Fruit fly (Drosophila melanogaster) whole organism, embryonic: Measurements from ENCODE around the gene CG13476.

Source experiments
- ATbp ChIP-seq: fragments of 200-800 bp; sonication (Bioruptor generic); optimal IDR thresholded peaks from 2 replicates; lab custom pipeline; 2017; ENCODE audit warnings: missing biosample characterization, mild to moderate bottlenecking, missing genetic modification characterization, missing genetic modification reagents
- Adf1 ChIP-seq: fragments of 200-800 bp; sonication (Bioruptor generic); IDR thresholded peaks from 2 replicates; pipeline ENCODE4 v1.3.6; 2022; ENCODE audit warnings: missing biosample characterization, missing genetic modification characterization
- Bteb2 ChIP-seq: fragments of 200-800 bp; sonication (Bioruptor generic); optimal IDR thresholded peaks from 2 replicates; lab custom pipeline; 2016; ENCODE audit warnings: missing biosample characterization, missing genetic modification characterization
- CG10654 ChIP-seq: fragments of 200-800 bp; sonication (Bioruptor generic); optimal IDR thresholded peaks from 2 replicates; lab custom pipeline; 2016; ENCODE audit warnings: missing biosample characterization, missing genetic modification characterization
- CG11456 ChIP-seq: fragments of 200-800 bp; sonication (Bioruptor generic); IDR thresholded peaks from 3 replicates; pipeline ENCODE4 v1.3.6; 2022; ENCODE audit warnings: missing biosample characterization, missing genetic modification characterization
- CG12071 ChIP-seq: fragments of 200-800 bp; sonication (Bioruptor generic); optimal IDR thresholded peaks from 3 replicates; lab custom pipeline; 2018; ENCODE audit warnings: missing biosample characterization, mild to moderate bottlenecking, missing genetic modification characterization
- CG12155 ChIP-seq: fragments of 200-800 bp; sonication (Bioruptor generic); optimal IDR thresholded peaks from 3 replicates; lab custom pipeline; 2016; ENCODE audit warnings: missing biosample characterization, missing genetic modification characterization
- CG12219 ChIP-seq: fragments of 200-800 bp; sonication (Bioruptor generic); optimal IDR thresholded peaks from 3 replicates; lab custom pipeline; 2018; ENCODE audit warnings: missing biosample characterization, mild to moderate bottlenecking, missing genetic modification characterization
- CG13123 ChIP-seq: fragments of 200-800 bp; sonication (Bioruptor generic); optimal IDR thresholded peaks from 2 replicates; lab custom pipeline; 2016; ENCODE audit warnings: missing biosample characterization, missing genetic modification characterization
- CG14860 ChIP-seq: fragments of 200-800 bp; sonication (Bioruptor generic); IDR thresholded peaks from 3 replicates; pipeline ENCODE4 v1.3.6; 2022; ENCODE audit warnings: missing biosample characterization, missing genetic modification characterization; ENCODE audit not compliant: partially characterized antibody
- CG17186 ChIP-seq: fragments of 200-800 bp; sonication (Bioruptor generic); optimal IDR thresholded peaks from 3 replicates; lab custom pipeline; 2017; ENCODE audit warnings: missing biosample characterization, missing genetic modification reagents, missing genetic modification characterization
- CG1792 ChIP-seq: fragments of 200-800 bp; sonication (Bioruptor generic); optimal IDR thresholded peaks from 2 replicates; lab custom pipeline; 2016; ENCODE audit warnings: missing biosample characterization, missing genetic modification characterization
- CG2129 ChIP-seq: fragments of 200-800 bp; sonication (Bioruptor generic); IDR thresholded peaks from 2 replicates; pipeline ENCODE4 v1.3.6; 2022; ENCODE audit warnings: missing biosample characterization, missing genetic modification characterization; ENCODE audit not compliant: partially characterized antibody
- CG30020 ChIP-seq: fragments of 200-800 bp; optimal IDR thresholded peaks from 2 replicates; lab custom pipeline; 2019; ENCODE audit warnings: missing biosample characterization, mild to moderate bottlenecking, missing genetic modification characterization, moderate library complexity
- CG3407 ChIP-seq: fragments of 200-800 bp; sonication (Bioruptor generic); optimal IDR thresholded peaks from 2 replicates; lab custom pipeline; 2018; ENCODE audit warnings: missing biosample characterization, mild to moderate bottlenecking, missing genetic modification characterization
- CG3726 ChIP-seq: fragments of 200-800 bp; sonication (Bioruptor generic); IDR thresholded peaks from 3 replicates; pipeline ENCODE4, ENCODE4 v1.3.6; 2022; ENCODE audit warnings: missing biosample characterization, missing genetic modification characterization
- CG4282 ChIP-seq: fragments of 200-800 bp; sonication (Bioruptor generic); optimal IDR thresholded peaks from 2 replicates; lab custom pipeline; 2016; ENCODE audit warnings: missing biosample characterization, missing genetic modification characterization
- CG4854 ChIP-seq: fragments of 200-800 bp; sonication (Bioruptor generic); optimal IDR thresholded peaks from 2 replicates; lab custom pipeline; 2016; ENCODE audit warnings: missing biosample characterization, missing genetic modification characterization, inconsistent platforms
- CG6254 ChIP-seq: fragments of 200-800 bp; sonication (Bioruptor generic); optimal IDR thresholded peaks from 3 replicates; lab custom pipeline; 2017; ENCODE audit warnings: mild to moderate bottlenecking, missing biosample characterization, missing genetic modification reagents, missing genetic modification characterization
- CG6272 ChIP-seq: fragments of 200-800 bp; sonication (Bioruptor generic); IDR thresholded peaks from 2 replicates; pipeline ENCODE4 v1.3.6; 2022; ENCODE audit warnings: missing biosample characterization, missing genetic modification characterization
- CG7839 ChIP-seq: fragments of 200-800 bp; sonication (Bioruptor generic); optimal IDR thresholded peaks from 3 replicates; lab custom pipeline; 2018; ENCODE audit warnings: missing biosample characterization, mild to moderate bottlenecking, missing genetic modification characterization, moderate library complexity
- CG8924 ChIP-seq: fragments of 200-800 bp; optimal IDR thresholded peaks from 3 replicates; lab custom pipeline; 2019; ENCODE audit warnings: missing biosample characterization, mild to moderate bottlenecking, missing genetic modification characterization, moderate library complexity
- Camta ChIP-seq: fragments of 200-800 bp; sonication (Bioruptor generic); optimal IDR thresholded peaks from 2 replicates; lab custom pipeline; 2016; ENCODE audit warnings: missing biosample characterization, missing genetic modification characterization
- CoRest ChIP-seq: fragments of 200-800 bp; sonication (Bioruptor generic); optimal IDR thresholded peaks from 3 replicates; lab custom pipeline; 2018; ENCODE audit warnings: missing biosample characterization, mild to moderate bottlenecking, missing genetic modification characterization, moderate library complexity
- Dfd ChIP-seq, 2 experiments: fragments of >200 bp; optimal IDR thresholded peaks; 2 replicates each; lab custom pipeline; 2017; ENCODE audit warnings: missing biosample characterization in 2 of 2, missing genetic modification characterization in 2 of 2
- Dp ChIP-seq: fragments of 200-800 bp; sonication (Bioruptor generic); optimal IDR thresholded peaks from 2 replicates; lab custom pipeline; 2018; ENCODE audit warnings: missing biosample characterization, mild to moderate bottlenecking, missing genetic modification characterization, moderate library complexity
- Ets65A ChIP-seq: fragments of 200-800 bp; sonication (Bioruptor generic); peaks from one replicate; lab custom pipeline; 2016; ENCODE audit warnings: missing biosample characterization, missing genetic modification characterization
- Ets97D ChIP-seq: fragments of 200-800 bp; sonication (Bioruptor generic); optimal IDR thresholded peaks from 3 replicates; lab custom pipeline; 2016; ENCODE audit warnings: missing biosample characterization, missing genetic modification characterization
- HLH3B ChIP-seq: fragments of 200-800 bp; sonication (Bioruptor generic); IDR thresholded peaks from 2 replicates; pipeline ENCODE4 v1.3.6; 2022; ENCODE audit warnings: missing biosample characterization, missing genetic modification characterization
- Hr3 ChIP-seq: fragments of 200-800 bp; sonication (Bioruptor generic); optimal IDR thresholded peaks from 3 replicates; lab custom pipeline; 2016; ENCODE audit warnings: missing biosample characterization, missing genetic modification characterization
- Sox100B ChIP-seq: fragments of 200-800 bp; sonication (Bioruptor generic); optimal IDR thresholded peaks from 3 replicates; lab custom pipeline; 2018; ENCODE audit warnings: missing biosample characterization, mild to moderate bottlenecking, missing genetic modification characterization
- Spps ChIP-seq: fragments of 200-800 bp; sonication (Bioruptor generic); optimal IDR thresholded peaks from 2 replicates; lab custom pipeline; 2018; ENCODE audit warnings: missing biosample characterization, mild to moderate bottlenecking, missing genetic modification characterization
- Stat92E ChIP-seq, 3 experiments: fragments of >200 bp in 2 of 3; fragments of 200-800 bp in 1 of 3; sonication (Bioruptor generic) in 1 of 3; optimal IDR thresholded peaks; 2 replicates each; lab custom pipeline; 2017 to 2019; ENCODE audit warnings: missing biosample characterization in 3 of 3, missing genetic modification characterization in 3 of 3, mild to moderate bottlenecking in 1 of 3, moderate library complexity in 1 of 3
- Tbp ChIP-seq: fragments of >200 bp; optimal IDR thresholded peaks from 2 replicates; lab custom pipeline; 2018; ENCODE audit warnings: missing biosample characterization, missing genetic modification characterization
- caup ChIP-seq: fragments of 200-800 bp; sonication (Bioruptor generic); optimal IDR thresholded peaks from 3 replicates; lab custom pipeline; 2017; ENCODE audit warnings: missing biosample characterization, mild to moderate bottlenecking, missing genetic modification characterization, moderate library complexity; ENCODE audit not compliant: severe bottlenecking
- corto ChIP-seq: fragments of 200-800 bp; sonication (Bioruptor generic); optimal IDR thresholded peaks from 2 replicates; lab custom pipeline; 2016; ENCODE audit warnings: missing biosample characterization, mild to moderate bottlenecking, missing genetic modification characterization, moderate library complexity
- dmrt11E ChIP-seq: fragments of 200-800 bp; sonication (Bioruptor generic); optimal IDR thresholded peaks from 3 replicates; lab custom pipeline; 2018; ENCODE audit warnings: missing biosample characterization, mild to moderate bottlenecking, missing genetic modification characterization, moderate library complexity
- dysf ChIP-seq: fragments of 200-800 bp; sonication (Bioruptor generic); IDR thresholded peaks from 3 replicates; pipeline ENCODE4 v1.3.6; 2022; ENCODE audit warnings: missing biosample characterization, missing genetic modification characterization
- ewg ChIP-seq: fragments of 200-800 bp; sonication (Bioruptor generic); optimal IDR thresholded peaks from 3 replicates; lab custom pipeline; 2017; ENCODE audit warnings: mild to moderate bottlenecking, missing biosample characterization, missing genetic modification reagents, missing genetic modification characterization
- ind ChIP-seq: fragments of 200-800 bp; sonication (Bioruptor generic); optimal IDR thresholded peaks from 3 replicates; lab custom pipeline; 2016; ENCODE audit warnings: missing biosample characterization, missing genetic modification characterization
- insv ChIP-seq, 2 experiments: fragments of 200-800 bp; sonication (Bioruptor generic); optimal IDR thresholded peaks; 3 replicates each; lab custom pipeline; 2016 to 2018; ENCODE audit warnings: missing biosample characterization in 2 of 2, missing genetic modification characterization in 2 of 2
- kah ChIP-seq: fragments of 200-800 bp; sonication (Bioruptor generic); optimal IDR thresholded peaks from 2 replicates; lab custom pipeline; 2018; ENCODE audit warnings: missing biosample characterization, mild to moderate bottlenecking, missing genetic modification characterization
- lov ChIP-seq, 2 experiments: fragments of 200-800 bp in 1 of 2; fragments of >200 bp in 1 of 2; sonication (Bioruptor generic) in 1 of 2; IDR thresholded peaks in 1 of 2; optimal IDR thresholded peaks in 1 of 2; 2 replicates in 1 of 2; 3 replicates in 1 of 2; pipeline versions ENCODE4 v1.3.6 to Lab custom; 2017 to 2022; ENCODE audit warnings: missing biosample characterization in 1 of 2, missing genetic modification characterization in 1 of 2
- nom ChIP-seq: fragments of 200-800 bp; sonication (Bioruptor generic); optimal IDR thresholded peaks from 2 replicates; lab custom pipeline; 2017; ENCODE audit warnings: missing biosample characterization, missing genetic modification characterization, mild to moderate bottlenecking, moderate library complexity, missing genetic modification reagents
- p53 ChIP-seq: fragments of 200-800 bp; sonication (Bioruptor generic); optimal IDR thresholded peaks from 2 replicates; lab custom pipeline; 2016; ENCODE audit warnings: missing biosample characterization, missing genetic modification characterization
- pfk ChIP-seq: fragments of 200-800 bp; sonication (Bioruptor generic); optimal IDR thresholded peaks from 2 replicates; lab custom pipeline; 2018; ENCODE audit warnings: missing biosample characterization, mild to moderate bottlenecking, missing genetic modification characterization, moderate library complexity
- sisA ChIP-seq: fragments of 200-800 bp; sonication (Bioruptor generic); IDR thresholded peaks from 2 replicates; pipeline ENCODE4 v1.3.6; 2022; ENCODE audit warnings: missing biosample characterization, missing genetic modification characterization
- stc ChIP-seq: fragments of 200-800 bp; sonication (Bioruptor generic); IDR thresholded peaks from 2 replicates; pipeline ENCODE4 v1.3.6; 2022; ENCODE audit warnings: missing biosample characterization, missing genetic modification characterization
- sug ChIP-seq: fragments of 200-800 bp; optimal IDR thresholded peaks from 2 replicates; lab custom pipeline; 2019; ENCODE audit warnings: missing biosample characterization, mild to moderate bottlenecking, missing genetic modification characterization, moderate library complexity

CG13476 gene

DNA sequence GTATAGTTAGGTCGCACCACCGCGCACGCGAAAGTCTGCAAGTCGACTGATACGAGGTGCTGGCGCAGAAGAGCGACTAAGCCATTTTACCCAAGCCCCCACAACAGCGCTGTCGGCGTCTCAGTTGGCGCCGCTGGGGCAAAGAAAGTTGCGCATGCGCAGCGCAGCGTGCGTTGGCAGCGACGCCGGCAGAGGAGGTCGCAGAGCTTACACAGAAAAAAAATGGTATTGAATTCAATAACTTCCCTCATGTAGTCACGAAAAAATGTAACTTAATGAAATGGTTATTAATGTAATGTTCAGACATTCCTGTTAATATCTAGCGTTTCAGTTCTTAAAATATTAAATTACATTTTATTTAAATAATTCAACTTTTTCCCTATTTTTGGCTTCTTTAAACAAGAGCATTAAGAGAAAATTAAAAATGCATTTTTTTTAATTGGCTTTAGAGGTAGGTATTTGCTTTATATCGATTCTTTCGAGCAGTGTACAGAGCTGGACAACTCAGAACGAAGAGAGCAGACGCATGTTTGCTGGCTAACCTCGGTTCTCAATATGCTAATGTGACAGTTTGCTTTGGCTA is 27.1 kb upstream of the CG13476 start, which contains the start of gene CG4914 (continued):
- TF ChIP-seq CG6272 (GFP tag; lab: Robert Waterston, UW): 0 out of 2 replicates have a peak, but pooled peaks have one; percentile 34
- no peak for TF ChIP-seq CG2129 (GFP tag; lab: Robert Waterston, UW)
- no peak for TF ChIP-seq Dp (GFP tag; lab: Kevin White, UChicago)
- TF ChIP-seq Adf1 (GFP tag; lab: Robert Waterston, UW): peak; percentile 77
- TF ChIP-seq Bteb2 (GFP tag; lab: Kevin White, UChicago): peak; percentile 42
- peak; percentile 77 for TF ChIP-seq Spps (tag; lab: Kevin White, UChicago)
- TF ChIP-seq CG12155: peak; percentile 67
- TF ChIP-seq ATbp (GFP tag; lab: Kevin White, UChicago): peak; percentile 63
- TF ChIP-seq CG4854 (GFP tag; lab: Kevin White, UChicago): no peak
- no peak for TF ChIP-seq insv (GFP tag; optimal IDR thresholded peaks at IDR 0.05; lab: Kevin White, UChicago)
- TF ChIP-seq CG3407 (GFP tag; lab: Kevin White, UChicago): peak; percentile 80
- peak; percentile 78 for TF ChIP-seq ewg (GFP tag; lab: Kevin White, UChicago)
- TF ChIP-seq CG4282 (GFP tag; lab: Kevin White, UChicago): no peak
- TF ChIP-seq CG1792: no peak
- TF ChIP-seq pfk (GFP tag; lab: Kevin White, UChicago): no peak
- peak; percentile 69 for TF ChIP-seq sisA (GFP tag; lab: Robert Waterston, UW)
- peak; percentile 28 for TF ChIP-seq kah (GFP tag; lab: Kevin White, UChicago)
- TF ChIP-seq ind (GFP tag; lab: Kevin White, UChicago): peak; percentile 50
- no peak for TF ChIP-seq Tbp
- peak; percentile 56 for TF ChIP-seq CG10654 (GFP tag; lab: Kevin White, UChicago)
- TF ChIP-seq CG17186 (GFP tag; lab: Kevin White, UChicago): peak; percentile 13
- TF ChIP-seq CG6254 (GFP tag; lab: Kevin White, UChicago): peak; percentile 74
- peak; percentile 88 for TF ChIP-seq CoRest (tag; lab: Kevin White, UChicago)
- no peak for TF ChIP-seq CG12071 (GFP tag; lab: Kevin White, UChicago)
- peak; percentile 88 for TF ChIP-seq CG7839
- TF ChIP-seq stc: peak; percentile 47; the same call in 1 of the 2 replicates
- TF ChIP-seq CG12219 (GFP tag; lab: Kevin White, UChicago): peak; percentile 41
- TF ChIP-seq Hr3 (GFP tag; lab: Kevin White, UChicago): peak; percentile 81
- no peak for TF ChIP-seq lov (optimal IDR thresholded peaks at IDR 0.05; lab: Kevin White, UChicago)
- 0 out of 3 replicates have a peak, but pooled peaks have one; percentile 60 for TF ChIP-seq lov (GFP tag; IDR thresholded peaks at IDR 0.05; lab: Robert Waterston, UW)
- TF ChIP-seq HLH3B (GFP tag; lab: Robert Waterston, UW): peak; percentile 61
- peak; percentile 80 for TF ChIP-seq CG8924 (tag; lab: Kevin White, UChicago)
- TF ChIP-seq CG3726 (GFP tag; lab: Robert Waterston, UW): 0 out of 3 replicates have a peak, but pooled peaks have one; percentile 45
- TF ChIP-seq nom (GFP tag; lab: Kevin White, UChicago): no peak
- peak; percentile 52 for TF ChIP-seq Camta
- peak; percentile 31 for TF ChIP-seq caup (GFP tag; lab: Kevin White, UChicago)
- peak; percentile 92 for TF ChIP-seq dmrt11E (tag; lab: Kevin White, UChicago)
- 0 out of 3 replicates have a peak, but pooled peaks have one; percentile 31 for TF ChIP-seq CG14860 (GFP tag; lab: Robert Waterston, UW)
- no peak for TF ChIP-seq Dfd (GFP tag; optimal IDR thresholded peaks at IDR 0.05; lab: Kevin White, UChicago)
- no peak for TF ChIP-seq CG11456
- peak; percentile 66 for TF ChIP-seq dysf (GFP tag; lab: Robert Waterston, UW)
- TF ChIP-seq CG13123 (GFP tag; lab: Kevin White, UChicago): peak; percentile 41
- TF ChIP-seq p53 (GFP tag; lab: Kevin White, UChicago): no peak
- no peak for TF ChIP-seq corto (GFP tag; lab: Kevin White, UChicago)
- TF ChIP-seq Ets97D: no peak
- no peak for TF ChIP-seq sug
- TF ChIP-seq Sox100B (GFP tag; lab: Kevin White, UChicago): peak; percentile 81
- TF ChIP-seq Stat92E (GFP tag; optimal IDR thresholded peaks at IDR 0.05; lab: Kevin White, UChicago): peak in 1 of 3 experiments; percentile 61
- no peak for TF ChIP-seq Ets65A (GFP tag; lab: Kevin White, UChicago)
- peak; percentile 61 for TF ChIP-seq CG30020 (tag; lab: Kevin White, UChicago)
